Worm (Caenorhabditis elegans): ENCODE results near the gene C25A8.2.

Gene C25A8.2

ce11 chrIV:7047762-7048178 is 38.1 kb downstream of the C25A8.2 start:
- TF ChIP-seq unc-39 (tag; optimal IDR thresholded peaks at IDR 0.05) (no peak), nhr-10 (tag; optimal IDR thresholded peaks at IDR 0.05) (peak; percentile 91), lin-29 (GFP tag; IDR thresholded peaks at IDR 0.05) (no peak), lir-3 (tag; optimal IDR thresholded peaks at IDR 0.05) (no peak), Y75B8A.6 (GFP tag; IDR thresholded peaks at IDR 0.05) (no peak), lin-1 (GFP tag; IDR thresholded peaks at IDR 0.05) (no peak; the same call in 1 of the 2 replicates), nhr-42 (GFP tag; IDR thresholded peaks at IDR 0.05) (no peak), lin-13 (GFP tag; optimal IDR thresholded peaks at IDR 0.05) (peak; percentile 24), lin-15B (tag; optimal IDR thresholded peaks at IDR 0.05) (no peak), nhr-25 (tag; optimal IDR thresholded peaks at IDR 0.05; ENCODE audit: borderline replicate concordance, insufficient read depth) (peak; percentile 63), aly-2 (tag; optimal IDR thresholded peaks at IDR 0.05) (no peak), rbr-2 (tag; optimal IDR thresholded peaks at IDR 0.05) (peak; percentile 31), egl-27 (tag; optimal IDR thresholded peaks at IDR 0.05) (no peak), dmd-8 (GFP tag; IDR thresholded peaks at IDR 0.05) (0 out of 2 replicates have a peak, but pooled peaks have one; percentile 16), arid-1 (GFP tag; conservative IDR thresholded peaks at IDR 0.05) (0 out of 2 replicates have a peak, but pooled peaks have one; percentile 4), ces-1 (GFP tag; optimal IDR thresholded peaks at IDR 0.05) (no peak), R02D3.7 (tag; optimal IDR thresholded peaks at IDR 0.05) (no peak), unc-130 (GFP tag; optimal IDR thresholded peaks at IDR 0.05) (no peak), dve-1 (tag; optimal IDR thresholded peaks at IDR 0.05; ENCODE audit: insufficient read depth) (peak; percentile 93), ztf-7 (tag; optimal IDR thresholded peaks at IDR 0.05) (peak; percentile 28), F37D6.2 (tag; optimal IDR thresholded peaks at IDR 0.05) (no peak), mes-2 (tag; optimal IDR thresholded peaks at IDR 0.05; ENCODE audit: poor library complexity, severe bottlenecking) (peak; percentile 45), pha-4 (GFP tag; IDR thresholded peaks at IDR 0.05) (0 out of 2 replicates have a peak, but pooled peaks have one; percentile 43), pha-4 (tag; optimal IDR thresholded peaks at IDR 0.05) (no peak), fos-1 (tag; optimal IDR thresholded peaks at IDR 0.05) (no peak), fkh-10 (GFP tag; optimal IDR thresholded peaks at IDR 0.05) (no peak), ceh-28 (tag; optimal IDR thresholded peaks at IDR 0.05) (no peak), hlh-11 (tag; optimal IDR thresholded peaks at IDR 0.05) (peak; percentile 94), spr-3 (GFP tag; optimal IDR thresholded peaks at IDR 0.05) (no peak), lim-7 (GFP tag; IDR thresholded peaks at IDR 0.05) (no peak), mdt-29 (GFP tag; IDR thresholded peaks at IDR 0.05) (0 out of 2 replicates have a peak, but pooled peaks have one; percentile 23), mdl-1 (tag; optimal IDR thresholded peaks at IDR 0.05) (peak in 1 of 2 experiments; percentile 85), nhr-77 (tag; optimal IDR thresholded peaks at IDR 0.05) (peak; percentile 37), Y105C5A.15 (GFP tag; IDR thresholded peaks at IDR 0.05) (no peak), dmd-9 (GFP tag; IDR thresholded peaks at IDR 0.05) (no peak), unc-62 (GFP tag; optimal IDR thresholded peaks at IDR 0.05 in 1 of 2) (peak in 1 of 2 experiments; percentile 98), unc-62 (tag; optimal IDR thresholded peaks at IDR 0.05) (no peak), ztf-11 (tag; optimal IDR thresholded peaks at IDR 0.05) (no peak), zip-11 (GFP tag; IDR thresholded peaks at IDR 0.05) (no peak), madf-9 (GFP tag; conservative IDR thresholded peaks at IDR 0.05) (no peak), daf-19 (GFP tag; conservative IDR thresholded peaks at IDR 0.05) (no peak), mxl-3 (GFP tag; optimal IDR thresholded peaks at IDR 0.05) (peak; percentile 79), set-16 (GFP tag; IDR thresholded peaks at IDR 0.05) (no peak), pqm-1 (tag; optimal IDR thresholded peaks at IDR 0.05) (peak; percentile 92), ceh-32 (tag; optimal IDR thresholded peaks at IDR 0.05; ENCODE audit: poor library complexity) (no peak), lsy-2 (tag; optimal IDR thresholded peaks at IDR 0.05) (peak; percentile 26 to 72), madf-5 (GFP tag; IDR thresholded peaks at IDR 0.05) (no peak), nhr-48 (tag; optimal IDR thresholded peaks at IDR 0.05) (peak; percentile 88), spr-1 (tag; optimal IDR thresholded peaks at IDR 0.05) (peak; percentile 54), dpl-1 (GFP tag; optimal IDR thresholded peaks at IDR 0.05) (peak; percentile 28), aha-1 (tag) (no peak), nhr-11 (tag; optimal IDR thresholded peaks at IDR 0.05) (peak; percentile 6)

Data from whole organism, L4 larva.